Fruit fly (Drosophila melanogaster) whole organism, embryonic: Measurements from ENCODE around the gene tho2.

Source experiments
- Atf6 ChIP-seq: fragments of 200-800 bp; sonication (Bioruptor generic); IDR thresholded peaks from 2 replicates; pipeline ENCODE4 v1.3.6; 2022; ENCODE audit warnings: missing biosample characterization, missing genetic modification characterization
- CG1024 ChIP-seq: fragments of 200-800 bp; sonication (Bioruptor generic); IDR thresholded peaks from 2 replicates; pipeline ENCODE4 v1.3.6; 2022; ENCODE audit warnings: missing biosample characterization, missing genetic modification characterization
- CG12769 ChIP-seq: fragments of 200-800 bp; sonication (Bioruptor generic); optimal IDR thresholded peaks from 2 replicates; lab custom pipeline; 2019; ENCODE audit warnings: missing biosample characterization, mild to moderate bottlenecking, missing genetic modification characterization, moderate library complexity
- CG13894 ChIP-seq: fragments of 200-800 bp; sonication (Bioruptor generic); optimal IDR thresholded peaks from 3 replicates; lab custom pipeline; 2018; ENCODE audit warnings: missing biosample characterization, mild to moderate bottlenecking, missing genetic modification characterization, moderate library complexity
- CG14667 ChIP-seq: fragments of 200-800 bp; sonication (Bioruptor generic); IDR thresholded peaks from 2 replicates; pipeline ENCODE4 v1.3.6; 2022; ENCODE audit warnings: missing biosample characterization, missing genetic modification characterization
- CG15479 ChIP-seq: fragments of 200-800 bp; sonication (Bioruptor generic); optimal IDR thresholded peaks from 3 replicates; lab custom pipeline; 2019; ENCODE audit warnings: missing biosample characterization, mild to moderate bottlenecking, missing genetic modification characterization, moderate library complexity
- CG1603 ChIP-seq: fragments of 200-800 bp; sonication (Bioruptor generic); optimal IDR thresholded peaks from 2 replicates; lab custom pipeline; 2019; ENCODE audit warnings: missing biosample characterization, mild to moderate bottlenecking, missing genetic modification characterization, moderate library complexity
- CG17328 ChIP-seq: fragments of 200-800 bp; sonication (Bioruptor generic); IDR thresholded peaks from 2 replicates; pipeline ENCODE4 v1.3.6; 2022; ENCODE audit warnings: missing biosample characterization, missing genetic modification characterization
- CG1792 ChIP-seq: fragments of 200-800 bp; sonication (Bioruptor generic); optimal IDR thresholded peaks from 2 replicates; lab custom pipeline; 2016; ENCODE audit warnings: missing biosample characterization, missing genetic modification characterization
- CG18476 ChIP-seq: fragments of 200-800 bp; sonication (Bioruptor generic); optimal IDR thresholded peaks from 2 replicates; lab custom pipeline; 2016; ENCODE audit warnings: missing biosample characterization, mild to moderate bottlenecking, missing genetic modification characterization
- CG3847 ChIP-seq: fragments of 200-800 bp; sonication (Bioruptor generic); IDR thresholded peaks from 2 replicates; pipeline ENCODE4 v1.3.6; 2022; ENCODE audit warnings: missing biosample characterization, missing genetic modification characterization
- CG3995 ChIP-seq: fragments of 200-800 bp; sonication (Bioruptor generic); optimal IDR thresholded peaks from 3 replicates; lab custom pipeline; 2016; ENCODE audit warnings: missing biosample characterization, missing genetic modification characterization
- CG4707 ChIP-seq: fragments of 200-800 bp; sonication (Bioruptor generic); optimal IDR thresholded peaks from 2 replicates; lab custom pipeline; 2018; ENCODE audit warnings: missing biosample characterization, mild to moderate bottlenecking, missing genetic modification characterization, moderate library complexity
- CG7357 ChIP-seq: fragments of 200-800 bp; sonication (Bioruptor generic); IDR thresholded peaks from 3 replicates; pipeline ENCODE4 v1.3.6; 2022; ENCODE audit warnings: missing biosample characterization, missing genetic modification characterization
- CG7987 ChIP-seq: fragments of 200-800 bp; sonication (Bioruptor generic); optimal IDR thresholded peaks from 2 replicates; lab custom pipeline; 2018; ENCODE audit warnings: missing biosample characterization, mild to moderate bottlenecking, missing genetic modification characterization, moderate library complexity
- CG8924 ChIP-seq: fragments of 200-800 bp; optimal IDR thresholded peaks from 3 replicates; lab custom pipeline; 2019; ENCODE audit warnings: missing biosample characterization, mild to moderate bottlenecking, missing genetic modification characterization, moderate library complexity
- Dbx ChIP-seq: fragments of 200-800 bp; sonication (Bioruptor generic); IDR thresholded peaks from 3 replicates; pipeline ENCODE4 v1.3.6; 2022; ENCODE audit warnings: missing biosample characterization, missing genetic modification characterization
- Deaf1 ChIP-seq: fragments of 200-800 bp; optimal IDR thresholded peaks from 3 replicates; lab custom pipeline; 2019; ENCODE audit warnings: missing biosample characterization, mild to moderate bottlenecking, missing genetic modification characterization, moderate library complexity
- Dek ChIP-seq: fragments of 200-800 bp; sonication (Bioruptor generic); optimal IDR thresholded peaks from 3 replicates; lab custom pipeline; 2019; ENCODE audit warnings: missing biosample characterization, mild to moderate bottlenecking, missing genetic modification characterization, moderate library complexity
- Dll ChIP-seq: fragments of 200-800 bp; sonication (Bioruptor generic); IDR thresholded peaks from 4 replicates; pipeline ENCODE4 v1.3.6; 2022; ENCODE audit warnings: missing biosample characterization, missing genetic modification characterization; ENCODE audit not compliant: partially characterized antibody
- HLH54F ChIP-seq: fragments of 200-800 bp; sonication (Bioruptor generic); optimal IDR thresholded peaks from 3 replicates; lab custom pipeline; 2016; ENCODE audit warnings: missing biosample characterization, missing genetic modification characterization
- Hmr ChIP-seq: fragments of 200-800 bp; sonication (Bioruptor generic); optimal IDR thresholded peaks from 3 replicates; lab custom pipeline; 2017; ENCODE audit warnings: mild to moderate bottlenecking, missing biosample characterization, missing genetic modification reagents, missing genetic modification characterization
- MBD-R2 ChIP-seq: fragments of 200-800 bp; sonication (Bioruptor generic); IDR thresholded peaks from 2 replicates; pipeline ENCODE4 v1.3.6; 2022; ENCODE audit warnings: missing biosample characterization, missing genetic modification characterization
- Med ChIP-seq: fragments of 200-800 bp; sonication (Bioruptor generic); peaks from one replicate; lab custom pipeline; 2016; ENCODE audit warnings: missing biosample characterization, missing genetic modification characterization, mild to moderate bottlenecking, inconsistent platforms, moderate library complexity
- Scr ChIP-seq: fragments of 200-800 bp; sonication (Bioruptor generic); IDR thresholded peaks from 2 replicates; pipeline ENCODE4 v1.3.6; 2022; ENCODE audit warnings: missing biosample characterization, missing genetic modification characterization; ENCODE audit not compliant: partially characterized antibody
- Sox102F ChIP-seq: fragments of 200-800 bp; sonication (Bioruptor generic); optimal IDR thresholded peaks from 2 replicates; lab custom pipeline; 2018; ENCODE audit warnings: missing biosample characterization, mild to moderate bottlenecking, missing genetic modification characterization, moderate library complexity
- crc ChIP-seq: fragments of 200-800 bp; sonication (Bioruptor generic); optimal IDR thresholded peaks from 2 replicates; lab custom pipeline; 2016; ENCODE audit warnings: missing biosample characterization, missing genetic modification characterization
- crol ChIP-seq: fragments of 200-800 bp; sonication (Bioruptor generic); IDR thresholded peaks from 2 replicates; pipeline ENCODE4 v1.3.6; 2022; ENCODE audit warnings: missing biosample characterization, missing genetic modification characterization
- crp ChIP-seq, 2 experiments: fragments of 200-800 bp; sonication (Bioruptor generic); optimal IDR thresholded peaks; 2 replicates in 1 of 2; 3 replicates in 1 of 2; lab custom pipeline; 2017; ENCODE audit warnings: missing biosample characterization in 2 of 2, missing genetic modification characterization in 2 of 2, mild to moderate bottlenecking in 1 of 2, moderate library complexity in 1 of 2
- exex ChIP-seq: fragments of 200-800 bp; sonication (Bioruptor generic); optimal IDR thresholded peaks from 4 replicates; lab custom pipeline; 2018; ENCODE audit warnings: missing biosample characterization, mild to moderate bottlenecking, missing genetic modification characterization, moderate library complexity
- ftz-f1 ChIP-seq: fragments of 200-800 bp; sonication (Bioruptor generic); optimal IDR thresholded peaks from 2 replicates; lab custom pipeline; 2016; ENCODE audit warnings: missing biosample characterization, missing genetic modification characterization
- gcm2 ChIP-seq: fragments of 200-800 bp; sonication (Bioruptor generic); optimal IDR thresholded peaks from 2 replicates; lab custom pipeline; 2016; ENCODE audit warnings: missing biosample characterization, missing genetic modification characterization
- gem ChIP-seq: fragments of 200-800 bp; sonication (Bioruptor generic); optimal IDR thresholded peaks from 2 replicates; lab custom pipeline; 2019; ENCODE audit warnings: missing biosample characterization, mild to moderate bottlenecking, missing genetic modification characterization, moderate library complexity
- gfzf ChIP-seq: fragments of 200-800 bp; sonication (Bioruptor generic); optimal IDR thresholded peaks from 2 replicates; lab custom pipeline; 2016; ENCODE audit warnings: missing biosample characterization, mild to moderate bottlenecking, missing genetic modification characterization, moderate library complexity
- onecut ChIP-seq: fragments of 200-800 bp; sonication (Bioruptor generic); IDR thresholded peaks from 2 replicates; pipeline ENCODE4 v1.3.6; 2022; ENCODE audit warnings: missing biosample characterization, missing genetic modification characterization
- sd ChIP-seq: fragments of 200-800 bp; sonication (Bioruptor generic); optimal IDR thresholded peaks from 3 replicates; lab custom pipeline; 2018; ENCODE audit warnings: missing biosample characterization, mild to moderate bottlenecking, missing genetic modification characterization, moderate library complexity
- ssp ChIP-seq: fragments of 200-800 bp; sonication (Bioruptor generic); IDR thresholded peaks from 2 replicates; pipeline ENCODE4 v1.3.6; 2022; ENCODE audit warnings: missing biosample characterization, missing genetic modification characterization
- stwl ChIP-seq: fragments of 200-800 bp; sonication (Bioruptor generic); optimal IDR thresholded peaks from 3 replicates; lab custom pipeline; 2018; ENCODE audit warnings: missing biosample characterization, mild to moderate bottlenecking, missing genetic modification characterization, moderate library complexity
- sug ChIP-seq: fragments of 200-800 bp; optimal IDR thresholded peaks from 2 replicates; lab custom pipeline; 2019; ENCODE audit warnings: missing biosample characterization, mild to moderate bottlenecking, missing genetic modification characterization, moderate library complexity
- trem ChIP-seq: fragments of 200-800 bp; optimal IDR thresholded peaks from 3 replicates; lab custom pipeline; 2019; ENCODE audit warnings: missing biosample characterization, mild to moderate bottlenecking, missing genetic modification characterization, moderate library complexity
- vfl ChIP-seq: fragments of 200-800 bp; sonication (Bioruptor generic); optimal IDR thresholded peaks from 2 replicates; lab custom pipeline; 2016; ENCODE audit warnings: missing biosample characterization, missing genetic modification characterization
- zfh2 ChIP-seq: fragments of 200-800 bp; sonication (Bioruptor generic); optimal IDR thresholded peaks from 2 replicates; lab custom pipeline; 2016; ENCODE audit warnings: missing biosample characterization, missing genetic modification characterization

The tho2 gene

dm6 chr2L:2144725-2145656 lies at the start of gene tho2 (continued):
- peak; percentile 68; the same call in 1 of the 2 replicates for TF ChIP-seq onecut
- peak; percentile 95 for TF ChIP-seq CG1603 (tag; lab: Kevin White, UChicago)
- peak; percentile 69 for TF ChIP-seq gfzf
- TF ChIP-seq stwl, result peak; percentile 59
- TF ChIP-seq CG4707 (GFP tag; lab: Kevin White, UChicago), result no peak
- TF ChIP-seq CG17328 (GFP tag; lab: Robert Waterston, UW), result no peak
- no peak for TF ChIP-seq HLH54F (GFP tag; lab: Kevin White, UChicago)
- TF ChIP-seq MBD-R2 (GFP tag; lab: Robert Waterston, UW), result peak; percentile 61; the same call in 1 of the 2 replicates
- no peak for TF ChIP-seq Dek (tag; lab: Kevin White, UChicago)
- TF ChIP-seq Hmr (GFP tag; lab: Kevin White, UChicago), result no peak
- peak in 1 of 2 experiments; percentile 48 for TF ChIP-seq crp (GFP tag; optimal IDR thresholded peaks at IDR 0.05; lab: Kevin White, UChicago)
- TF ChIP-seq Dll, result 0 out of 4 replicates have a peak, but pooled peaks have one; percentile 40
- TF ChIP-seq CG8924 (tag; lab: Kevin White, UChicago), result no peak
- no peak for TF ChIP-seq Sox102F
- TF ChIP-seq trem (tag; lab: Kevin White, UChicago), result peak; percentile 67
- TF ChIP-seq gem (tag; lab: Kevin White, UChicago), result no peak
- TF ChIP-seq Atf6, result 0 out of 2 replicates have a peak, but pooled peaks have one; percentile 27
- TF ChIP-seq CG1792 (GFP tag; lab: Kevin White, UChicago), result no peak
- 0 out of 3 replicates have a peak, but pooled peaks have one; percentile 19 for TF ChIP-seq Dbx (GFP tag; lab: Robert Waterston, UW)
- TF ChIP-seq CG3847, result no peak
- TF ChIP-seq zfh2 (GFP tag; lab: Kevin White, UChicago), result no peak
- no peak for TF ChIP-seq CG7987
- TF ChIP-seq CG7357 (GFP tag; lab: Robert Waterston, UW), result 0 out of 3 replicates have a peak, but pooled peaks have one; percentile 27
- TF ChIP-seq CG3995 (GFP tag; lab: Kevin White, UChicago), result no peak
- TF ChIP-seq sug (tag; lab: Kevin White, UChicago), result no peak
- peak; percentile 75 for TF ChIP-seq ssp
- TF ChIP-seq CG15479 (GFP tag; lab: Kevin White, UChicago), result no peak
- TF ChIP-seq Scr, result peak; percentile 40; the same call in 1 of the 2 replicates
- TF ChIP-seq CG1024 (GFP tag; lab: Robert Waterston, UW), result peak; percentile 33; the same call in 1 of the 2 replicates
- TF ChIP-seq gcm2 (GFP tag; lab: Kevin White, UChicago), result no peak
- TF ChIP-seq, all 482 proteins: peak for 36

DNA sequence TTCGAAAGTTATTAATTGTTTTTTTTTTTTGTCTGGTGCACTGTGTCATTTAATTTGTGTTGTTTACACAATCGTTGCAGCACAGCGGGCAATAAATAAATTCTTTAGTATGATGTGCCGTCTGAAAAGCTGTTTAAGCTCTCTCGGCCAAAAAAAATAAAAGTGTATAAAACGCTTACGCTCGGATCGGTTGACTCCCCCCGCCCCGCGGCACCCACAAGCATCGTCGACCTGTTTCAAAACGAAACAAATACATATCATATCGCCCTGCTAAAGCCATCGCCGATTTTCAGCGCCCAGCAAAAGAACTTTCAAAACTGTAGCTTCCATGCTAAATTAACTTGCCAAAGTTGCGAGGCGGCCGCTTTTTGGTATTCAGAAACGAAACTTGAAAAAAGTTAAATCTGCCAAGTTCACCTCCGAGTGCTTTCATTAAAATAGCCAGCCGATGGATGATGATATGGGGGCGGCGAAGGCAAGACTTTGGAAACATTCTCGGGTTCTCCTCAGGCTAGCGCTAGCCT lies 49.4 kb upstream of the tho2 start:
- TF ChIP-seq gcm2 (GFP tag; lab: Kevin White, UChicago) (no peak), Med (peak; percentile 77), CG12769 (tag; lab: Kevin White, UChicago) (peak; percentile 22), exex (tag; lab: Kevin White, UChicago) (peak; percentile 19), vfl (GFP tag; lab: Kevin White, UChicago) (no peak), crc (GFP tag; lab: Kevin White, UChicago) (no peak), CG13894 (tag; lab: Kevin White, UChicago) (peak; percentile 66), crol (no peak), gem (tag; lab: Kevin White, UChicago) (no peak), CG14667 (GFP tag; lab: Robert Waterston, UW) (no peak), Sox102F (no peak), ftz-f1 (GFP tag; lab: Kevin White, UChicago) (peak; percentile 10), sug (tag; lab: Kevin White, UChicago) (peak; percentile 14), Deaf1 (tag; lab: Kevin White, UChicago) (peak; percentile 12), sd (tag; lab: Kevin White, UChicago) (peak; percentile 22), CG18476 (GFP tag; lab: Kevin White, UChicago) (no peak)
